Fruit fly (Drosophila melanogaster): ENCODE data around the gene CG5958.
A peak's percentile ranks its signal among the peaks of the same experiment; 100 is the strongest.

The CG5958 gene

DNA sequence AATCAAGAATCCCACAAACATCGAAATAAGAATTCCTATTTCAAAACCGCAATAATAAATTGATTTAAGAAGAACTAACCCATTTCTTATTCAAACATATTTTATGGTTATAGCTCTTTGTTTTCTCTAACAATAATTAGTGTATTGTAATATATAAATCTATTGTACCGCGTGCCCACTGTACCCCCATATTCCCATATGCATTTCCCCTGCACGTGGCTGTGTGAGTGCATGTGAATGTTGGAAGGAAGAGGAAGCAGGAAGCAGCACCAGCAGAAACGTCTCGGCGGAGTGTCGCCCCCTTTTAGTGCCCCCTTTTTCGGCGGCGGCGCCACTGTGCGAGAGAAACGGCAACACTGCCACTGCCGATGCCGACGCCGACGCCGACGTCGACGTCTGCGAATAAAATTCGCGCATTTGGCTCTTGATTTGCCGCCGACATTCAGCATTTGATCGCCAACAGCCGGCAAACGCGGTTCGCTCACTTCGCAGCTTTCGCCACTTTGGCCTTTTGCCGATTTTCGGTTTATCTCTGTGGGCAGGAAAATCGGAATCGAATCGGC lies 9.9 kb downstream of the CG5958 start (continued):
- TF ChIP-seq CG16779 (GFP tag; IDR thresholded peaks at IDR 0.05) = 0 out of 2 replicates have a peak, but pooled peaks have one; percentile 16
- TF ChIP-seq Opbp (GFP tag; IDR thresholded peaks at IDR 0.05; ENCODE audit: partially characterized antibody) = no peak
- TF ChIP-seq pfk (GFP tag; optimal IDR thresholded peaks at IDR 0.05) = no peak
- TF ChIP-seq CG34422 (GFP tag; IDR thresholded peaks at IDR 0.05) = no peak
- no peak for TF ChIP-seq repo (GFP tag; optimal IDR thresholded peaks at IDR 0.05)
- TF ChIP-seq CG12659 (GFP tag; optimal IDR thresholded peaks at IDR 0.05) = no peak
- TF ChIP-seq btn (GFP tag; optimal IDR thresholded peaks at IDR 0.05) = no peak
- TF ChIP-seq CG8388 (GFP tag; optimal IDR thresholded peaks at IDR 0.05) = no peak
- TF ChIP-seq seq (GFP tag; IDR thresholded peaks at IDR 0.05) = no peak
- TF ChIP-seq nom (GFP tag; optimal IDR thresholded peaks at IDR 0.05) = peak; percentile 76
- no peak for TF ChIP-seq mld (GFP tag; IDR thresholded peaks at IDR 0.05; ENCODE audit: partially characterized antibody)
- peak; percentile 54; the same call in 1 of the 2 replicates for TF ChIP-seq al (GFP tag; IDR thresholded peaks at IDR 0.05)
- TF ChIP-seq E2f1 (GFP tag; IDR thresholded peaks at IDR 0.05) = 0 out of 2 replicates have a peak, but pooled peaks have one; percentile 30
- TF ChIP-seq Dp (GFP tag; optimal IDR thresholded peaks at IDR 0.05) = no peak
- TF ChIP-seq Antp (GFP tag; optimal IDR thresholded peaks at IDR 0.05) = peak; percentile 57
- TF ChIP-seq org-1 (GFP tag; optimal IDR thresholded peaks at IDR 0.05) = no peak
- TF ChIP-seq Med (GFP tag) = peak; percentile 92
- TF ChIP-seq Bgb (GFP tag; IDR thresholded peaks at IDR 0.05; ENCODE audit: partially characterized antibody) = no peak; the same call in 1 of the 2 replicates
- 0 out of 3 replicates have a peak, but pooled peaks have one; percentile 46 for TF ChIP-seq ken (GFP tag; IDR thresholded peaks at IDR 0.05)
- TF ChIP-seq luna (GFP tag; optimal IDR thresholded peaks at IDR 0.05) = no peak
- peak; percentile 9 for TF ChIP-seq dmrt99B (tag; optimal IDR thresholded peaks at IDR 0.05)
- no peak for TF ChIP-seq Ada2b (GFP tag; IDR thresholded peaks at IDR 0.05)
- no peak for TF ChIP-seq CG15073 (GFP tag; optimal IDR thresholded peaks at IDR 0.05)
- TF ChIP-seq run (tag; optimal IDR thresholded peaks at IDR 0.05) = no peak
- TF ChIP-seq Hr39 (optimal IDR thresholded peaks at IDR 0.05) = no peak
- TF ChIP-seq CG6791 (GFP tag; IDR thresholded peaks at IDR 0.05; ENCODE audit: partially characterized antibody) = peak; percentile 55; the same call in 1 of the 3 replicates
- TF ChIP-seq Nf-YA (GFP tag; IDR thresholded peaks at IDR 0.05) = no peak
- TF ChIP-seq da (GFP tag; optimal IDR thresholded peaks at IDR 0.05) = no peak
- peak; percentile 41; the same call in 1 of the 2 replicates for TF ChIP-seq CG14441 (GFP tag; IDR thresholded peaks at IDR 0.05)
- 0 out of 3 replicates have a peak, but pooled peaks have one; percentile 22 for TF ChIP-seq CG11560 (tag; IDR thresholded peaks at IDR 0.05)
- TF ChIP-seq knrl (GFP tag; IDR thresholded peaks at IDR 0.05; ENCODE audit: partially characterized antibody) = no peak
- TF ChIP-seq CG2120 (GFP tag; optimal IDR thresholded peaks at IDR 0.05) = peak; percentile 81
- TF ChIP-seq Mrtf (GFP tag; IDR thresholded peaks at IDR 0.05) = no peak
- no peak for TF ChIP-seq zf30C (GFP tag; optimal IDR thresholded peaks at IDR 0.05)
- TF ChIP-seq ara (GFP tag; IDR thresholded peaks at IDR 0.05) = no peak
- no peak for TF ChIP-seq usp (GFP tag; optimal IDR thresholded peaks at IDR 0.05)
- no peak for TF ChIP-seq fru (optimal IDR thresholded peaks at IDR 0.05)
- TF ChIP-seq pan (optimal IDR thresholded peaks at IDR 0.05) = no peak
- peak in 1 of 2 experiments; percentile 26 for TF ChIP-seq pan (GFP tag; optimal IDR thresholded peaks at IDR 0.05 in 1 of 2, IDR thresholded peaks at IDR 0.05 in 1 of 2)
- no peak for TF ChIP-seq Eip74EF (GFP tag; optimal IDR thresholded peaks at IDR 0.05)
- TF ChIP-seq CG3065 (GFP tag; optimal IDR thresholded peaks at IDR 0.05) = no peak
- no peak for TF ChIP-seq wor (GFP tag; IDR thresholded peaks at IDR 0.05)
- TF ChIP-seq CG14710 (tag; optimal IDR thresholded peaks at IDR 0.05) = peak; percentile 16
- TF ChIP-seq sc (optimal IDR thresholded peaks at IDR 0.05) = no peak
- no peak for TF ChIP-seq sc (GFP tag; optimal IDR thresholded peaks at IDR 0.05)
- TF ChIP-seq Lhr (GFP tag; optimal IDR thresholded peaks at IDR 0.05) = no peak
- no peak for TF ChIP-seq CG17829 (tag; optimal IDR thresholded peaks at IDR 0.05)
- TF ChIP-seq GATAe (GFP tag; conservative IDR thresholded peaks at IDR 0.05) = no peak
- TF ChIP-seq crol (GFP tag; IDR thresholded peaks at IDR 0.05) = no peak
- peak; percentile 23 for TF ChIP-seq Ets97D (GFP tag; optimal IDR thresholded peaks at IDR 0.05)
- TF ChIP-seq Max (GFP tag; optimal IDR thresholded peaks at IDR 0.05) = no peak
